Fruit fly (Drosophila melanogaster) whole organism: ENCODE data around the gene CG8641.

Source experiments
- CG8478 ChIP-seq: fragments of >200 bp; optimal IDR thresholded peaks from 2 replicates; lab custom pipeline; 2018; ENCODE audit warnings: inconsistent platforms
- Dll ChIP-seq: fragments of >200 bp; optimal IDR thresholded peaks from 2 replicates; lab custom pipeline; 2017
- EcR ChIP-seq, 2 experiments: fragments of >200 bp; optimal IDR thresholded peaks; 2 replicates each; lab custom pipeline; 2017; ENCODE audit warnings: missing biosample characterization in 2 of 2, missing genetic modification characterization in 2 of 2, missing genetic modification reagents in 2 of 2
- pan ChIP-seq: fragments of >200 bp; optimal IDR thresholded peaks from 2 replicates; lab custom pipeline; 2017
- psq ChIP-seq: fragments of >200 bp; optimal IDR thresholded peaks from 2 replicates; lab custom pipeline; 2017
- usp ChIP-seq: fragments of >200 bp; optimal IDR thresholded peaks from 2 replicates; lab custom pipeline; 2017; ENCODE audit warnings: missing biosample characterization, missing genetic modification characterization, mixed read lengths

CG8641 gene

DNA sequence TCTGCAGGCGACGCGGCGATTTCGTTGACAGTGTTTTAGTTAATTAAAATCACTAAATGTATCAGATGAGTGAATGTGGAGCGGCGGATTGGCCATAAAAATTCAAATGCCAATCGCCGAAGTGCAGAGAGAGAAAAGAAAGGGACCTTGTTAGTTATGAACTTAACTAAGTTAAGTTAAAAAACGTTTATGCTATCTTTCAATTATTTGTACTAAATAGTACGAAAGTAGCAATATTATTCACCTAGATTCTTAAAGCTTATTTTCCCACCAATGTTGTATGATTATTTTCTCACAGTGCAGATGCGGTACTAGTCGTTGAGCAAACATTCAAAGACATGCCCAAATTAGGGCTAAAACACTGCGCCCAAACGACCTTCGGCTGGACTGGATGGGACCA is 13.5 kb upstream of the CG8641 start:
- no peak for TF ChIP-seq pan (lab: Kevin White, UChicago)
- TF ChIP-seq Dll (lab: Kevin White, UChicago) = no peak
- TF ChIP-seq CG8478 (lab: Kevin White, UChicago) = no peak
- TF ChIP-seq EcR (GFP tag; optimal IDR thresholded peaks at IDR 0.05; lab: Kevin White, UChicago) = no peak
- TF ChIP-seq psq (lab: Kevin White, UChicago) = no peak
- no peak for TF ChIP-seq usp (GFP tag; lab: Kevin White, UChicago)

dm6 chr3L:7088687-7089086 is 11.4 kb upstream of the CG8641 start, which contains the start of gene Cpr65Eb:
Cpr65Eb (minus strand) TSS chr3L:7088787.
- TF ChIP-seq CG8478 (lab: Kevin White, UChicago) (no peak), psq (lab: Kevin White, UChicago) (no peak), EcR (GFP tag; optimal IDR thresholded peaks at IDR 0.05; lab: Kevin White, UChicago) (no peak), usp (GFP tag; lab: Kevin White, UChicago) (no peak), Dll (lab: Kevin White, UChicago) (no peak), pan (lab: Kevin White, UChicago) (no peak)

DNA sequence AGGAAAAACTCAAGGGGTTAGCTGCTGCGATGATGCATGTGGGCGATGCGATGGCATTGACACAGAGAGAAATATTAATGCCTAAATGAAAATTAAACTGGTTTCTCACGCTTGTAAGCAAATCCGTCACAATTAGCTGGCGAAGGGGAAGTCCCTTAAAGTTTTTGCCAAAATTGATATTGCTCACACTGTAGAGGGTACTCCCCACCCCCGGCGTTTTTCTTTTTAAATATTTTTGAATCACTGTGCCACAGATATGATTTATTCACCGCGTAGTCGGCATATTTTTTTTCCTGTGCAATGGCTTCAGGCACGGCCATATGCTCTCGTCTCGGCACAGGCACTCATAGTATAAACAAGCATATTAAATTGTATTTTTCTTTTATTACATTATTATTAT is 10.1 kb upstream of the CG8641 start:
- TF ChIP-seq EcR (GFP tag; optimal IDR thresholded peaks at IDR 0.05; lab: Kevin White, UChicago) (no peak), CG8478 (lab: Kevin White, UChicago) (no peak), usp (GFP tag; lab: Kevin White, UChicago) (no peak)

- no peak for TF ChIP-seq Dll (lab: Kevin White, UChicago)
- TF ChIP-seq EcR (GFP tag; optimal IDR thresholded peaks at IDR 0.05; lab: Kevin White, UChicago) = no peak
- TF ChIP-seq pan (lab: Kevin White, UChicago) = no peak
- TF ChIP-seq psq (lab: Kevin White, UChicago) = no peak
- no peak for TF ChIP-seq CG8478 (lab: Kevin White, UChicago)
- no peak for TF ChIP-seq usp (GFP tag; lab: Kevin White, UChicago)
Observed at dm6 chr3L:7086558-7087059, 9.3 kb upstream of the CG8641 start, which contains the start of gene Cpr65Ea. Cpr65Ea (minus strand) TSS chr3L:7086608.

- no peak for TF ChIP-seq psq (lab: Kevin White, UChicago)
- TF ChIP-seq Dll (lab: Kevin White, UChicago) = no peak
- no peak for TF ChIP-seq usp (GFP tag; lab: Kevin White, UChicago)
- TF ChIP-seq CG8478 (lab: Kevin White, UChicago) = no peak
- no peak for TF ChIP-seq pan (lab: Kevin White, UChicago)
- no peak for TF ChIP-seq EcR (GFP tag; optimal IDR thresholded peaks at IDR 0.05; lab: Kevin White, UChicago)
Observed at dm6 chr3L:7086093-7086492, 8.8 kb upstream of the CG8641 start.

DNA sequence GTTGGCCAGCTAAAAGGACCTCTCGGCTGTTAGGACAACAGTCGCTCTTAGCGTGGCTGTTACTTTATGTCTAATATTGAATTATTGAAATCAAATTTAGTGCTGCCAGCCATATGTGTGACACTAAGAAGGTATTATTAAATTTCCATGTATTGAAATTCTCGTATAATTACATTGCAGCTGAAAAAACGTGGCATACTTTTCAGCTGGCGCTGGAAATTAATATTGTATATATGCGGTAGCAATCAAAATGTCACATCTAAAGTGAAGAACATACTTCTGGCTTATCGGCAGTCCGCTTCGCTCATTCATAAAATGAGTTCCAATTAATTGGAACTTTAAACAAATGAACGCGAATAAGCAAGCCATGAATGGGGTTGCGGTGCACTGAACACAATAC is 4.9 kb upstream of the CG8641 start:
- TF ChIP-seq psq (lab: Kevin White, UChicago) = no peak
- TF ChIP-seq EcR (GFP tag; optimal IDR thresholded peaks at IDR 0.05; lab: Kevin White, UChicago) = no peak
- no peak for TF ChIP-seq pan (lab: Kevin White, UChicago)
- TF ChIP-seq Dll (lab: Kevin White, UChicago) = no peak
- no peak for TF ChIP-seq usp (GFP tag; lab: Kevin White, UChicago)
- no peak for TF ChIP-seq CG8478 (lab: Kevin White, UChicago)

dm6 chr3L:7075147-7075546 is 2.1 kb downstream of the CG8641 start, which contains the start of gene CG34030:
CG34030 (minus strand) TSS chr3L:7075247.
- TF ChIP-seq pan (lab: Kevin White, UChicago) (no peak), EcR (GFP tag; optimal IDR thresholded peaks at IDR 0.05; lab: Kevin White, UChicago) (no peak), usp (GFP tag; lab: Kevin White, UChicago) (no peak), CG8478 (lab: Kevin White, UChicago) (no peak), psq (lab: Kevin White, UChicago) (no peak), Dll (lab: Kevin White, UChicago) (no peak)

DNA sequence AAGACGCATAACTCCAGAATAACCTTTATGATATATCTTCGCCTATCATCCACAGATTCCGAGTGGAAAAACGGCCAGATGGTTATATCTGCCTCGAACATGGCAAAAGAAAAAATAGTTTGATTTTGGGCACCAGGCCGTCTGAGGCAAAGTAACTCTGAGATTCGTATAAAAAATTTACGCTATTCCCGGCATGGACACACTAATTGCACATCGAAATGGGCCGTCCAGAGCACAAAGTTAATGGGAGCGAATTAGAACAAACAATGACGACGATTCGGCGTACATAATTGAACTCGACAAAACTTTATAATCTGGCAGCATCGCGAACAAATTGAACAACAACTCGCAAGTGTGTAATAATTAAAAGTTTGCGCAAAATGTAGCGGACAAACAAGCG is 8.2 kb downstream of the CG8641 start, which contains the start of gene CG32391:
CG32391 (minus strand) TSS at position 101 of the 400 bp plus-strand sequence.
- TF ChIP-seq psq (lab: Kevin White, UChicago) (no peak), CG8478 (lab: Kevin White, UChicago) (no peak), usp (GFP tag; lab: Kevin White, UChicago) (no peak), Dll (lab: Kevin White, UChicago) (no peak), EcR (GFP tag; optimal IDR thresholded peaks at IDR 0.05; lab: Kevin White, UChicago) (no peak), pan (lab: Kevin White, UChicago) (no peak)

DNA sequence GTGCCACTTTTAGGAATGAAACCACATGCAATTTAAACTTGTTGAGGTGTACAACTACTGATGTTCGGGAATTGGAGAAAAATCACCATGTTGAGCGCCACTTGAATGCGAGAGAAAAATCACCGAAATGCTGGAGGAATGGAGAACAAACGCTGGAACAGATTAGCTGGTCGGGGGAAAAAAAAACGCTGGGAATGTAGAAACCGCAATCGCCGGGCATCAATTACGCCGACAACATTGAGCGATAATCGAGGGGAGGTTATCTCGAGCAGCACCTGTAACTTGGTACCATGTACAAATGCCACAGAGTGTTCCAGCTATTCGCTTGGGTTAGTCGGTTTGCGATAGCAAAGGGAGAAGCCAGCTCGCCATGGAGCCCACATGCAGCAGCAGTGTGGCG is 11.2 kb downstream of the CG8641 start, which contains the start of gene CG14823:
CG14823 (plus strand) TSS at position 301 of the 400 bp plus-strand sequence.
- no peak for TF ChIP-seq CG8478 (lab: Kevin White, UChicago)
- TF ChIP-seq psq (lab: Kevin White, UChicago) = no peak
- TF ChIP-seq EcR (GFP tag; optimal IDR thresholded peaks at IDR 0.05; lab: Kevin White, UChicago) = no peak
- no peak for TF ChIP-seq pan (lab: Kevin White, UChicago)
- TF ChIP-seq usp (GFP tag; lab: Kevin White, UChicago) = no peak
- TF ChIP-seq Dll (lab: Kevin White, UChicago) = no peak

DNA sequence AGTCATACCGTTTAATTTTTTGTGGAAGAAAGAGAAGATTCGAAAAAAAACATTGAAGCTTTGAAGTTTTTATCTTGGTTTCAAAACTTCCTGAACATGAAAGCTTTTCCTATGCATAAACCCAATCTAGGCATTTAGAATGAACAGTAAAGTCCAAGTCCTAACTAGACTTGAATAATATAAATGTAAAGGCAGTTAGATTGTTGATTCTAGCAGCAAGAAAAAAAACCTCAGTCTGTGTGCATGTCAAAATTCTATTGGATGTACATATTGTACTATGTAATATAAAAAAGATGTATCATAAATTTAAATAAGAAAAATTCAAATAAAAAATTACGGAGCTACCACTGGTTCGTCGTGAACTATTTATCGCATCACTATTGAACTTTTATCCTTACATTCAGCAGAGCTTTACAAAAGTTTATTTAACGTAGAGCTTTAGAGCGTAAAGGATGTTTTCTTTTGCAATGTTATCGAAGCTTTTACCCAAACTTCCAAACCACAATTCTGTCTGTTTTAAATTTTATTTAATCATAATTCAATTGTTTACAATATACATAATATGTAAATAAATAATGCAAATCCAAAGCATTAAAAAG is 18.8 kb downstream of the CG8641 start:
- TF ChIP-seq pan (lab: Kevin White, UChicago) = no peak
- TF ChIP-seq Dll (lab: Kevin White, UChicago) = no peak
- no peak for TF ChIP-seq CG8478 (lab: Kevin White, UChicago)
- TF ChIP-seq EcR (GFP tag; optimal IDR thresholded peaks at IDR 0.05; lab: Kevin White, UChicago) = no peak
- TF ChIP-seq psq (lab: Kevin White, UChicago) = no peak
- TF ChIP-seq usp (GFP tag; lab: Kevin White, UChicago) = no peak

dm6 chr3L:7037843-7038242 is 39.4 kb downstream of the CG8641 start:
- no peak for TF ChIP-seq Dll (lab: Kevin White, UChicago)
- TF ChIP-seq pan (lab: Kevin White, UChicago) = no peak
- no peak for TF ChIP-seq EcR (GFP tag; optimal IDR thresholded peaks at IDR 0.05; lab: Kevin White, UChicago)
- TF ChIP-seq usp (GFP tag; lab: Kevin White, UChicago) = no peak
- no peak for TF ChIP-seq CG8478 (lab: Kevin White, UChicago)
- TF ChIP-seq psq (lab: Kevin White, UChicago) = no peak
